Worm (Caenorhabditis elegans) whole organism, dauer: ENCODE measurements around the gene hst-3.1.

Experiments used
- unc-62 ChIP-seq: sonication (generic microtip); optimal IDR thresholded peaks from 2 replicates; lab custom pipeline; 2017; ENCODE audit warnings: missing biosample characterization, missing genetic modification reagents, missing genetic modification characterization

The hst-3.1 gene

DNA sequence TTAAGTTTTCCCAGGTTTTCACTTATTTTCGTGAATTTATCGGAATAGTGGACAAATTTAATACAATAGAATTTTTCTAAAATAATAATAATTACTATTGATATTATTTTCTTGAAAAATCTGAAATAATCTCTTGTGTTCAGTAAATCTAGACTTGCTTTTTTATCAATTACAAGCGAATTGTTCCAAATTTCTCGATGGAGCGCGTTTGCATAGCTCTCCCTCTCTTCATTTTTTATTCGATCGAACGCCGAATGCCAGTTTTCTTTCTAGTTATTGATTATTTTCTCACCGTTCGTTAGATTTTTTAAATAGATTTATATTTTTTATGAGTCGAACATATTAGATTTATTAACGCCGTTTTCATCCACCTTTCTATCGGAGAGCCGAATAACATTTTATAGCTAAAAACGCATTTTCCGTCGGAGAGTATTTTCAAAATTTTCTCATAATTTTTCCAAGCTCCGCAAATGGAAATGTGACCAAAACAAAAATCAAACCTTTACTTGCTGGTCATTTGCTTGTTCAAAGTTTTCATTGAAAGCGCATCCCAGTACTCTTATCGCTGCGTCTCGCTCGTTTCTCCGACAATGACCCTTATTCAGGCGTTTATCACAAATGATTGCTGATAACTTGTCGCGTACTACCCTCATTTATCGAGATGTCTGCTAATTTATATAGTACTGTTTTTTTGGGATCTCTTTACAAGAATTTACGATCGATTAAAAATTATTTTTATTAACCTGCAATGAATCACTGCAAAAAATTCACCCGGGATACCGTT lies 46.2 kb downstream of the hst-3.1 start:
- TF ChIP-seq unc-62 (GFP tag; lab: Kevin White, UChicago) = no peak

DNA sequence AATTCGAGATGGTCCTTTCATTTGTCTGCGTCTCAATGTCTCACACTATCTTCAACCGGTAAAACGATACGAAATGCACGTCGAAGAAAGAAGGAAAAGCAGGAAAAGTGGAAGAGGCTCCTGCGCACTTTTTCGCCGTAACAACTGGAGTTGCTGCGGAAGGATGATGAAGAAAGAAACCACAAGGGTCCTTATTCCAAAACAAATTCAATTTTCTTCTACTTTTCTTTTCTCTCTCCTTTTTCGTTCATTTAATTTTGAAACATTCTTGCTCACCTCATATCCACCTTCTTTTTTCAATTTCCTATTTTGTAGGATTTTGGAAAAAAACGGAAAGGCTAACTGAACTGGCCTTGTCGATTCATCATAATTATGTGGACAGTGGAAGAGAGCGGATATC lies 48.5 kb downstream of the hst-3.1 start:
- TF ChIP-seq unc-62 (GFP tag; lab: Kevin White, UChicago) = no peak

- TF ChIP-seq unc-62 (GFP tag; lab: Kevin White, UChicago) = no peak
These were observed 50.9 kb downstream of the hst-3.1 start, which contains the start of gene C29H12.6 for ce11 chrII:6118163-6118562. Gene C29H12.6, minus strand, starts transcription at chrII:6118263.

DNA sequence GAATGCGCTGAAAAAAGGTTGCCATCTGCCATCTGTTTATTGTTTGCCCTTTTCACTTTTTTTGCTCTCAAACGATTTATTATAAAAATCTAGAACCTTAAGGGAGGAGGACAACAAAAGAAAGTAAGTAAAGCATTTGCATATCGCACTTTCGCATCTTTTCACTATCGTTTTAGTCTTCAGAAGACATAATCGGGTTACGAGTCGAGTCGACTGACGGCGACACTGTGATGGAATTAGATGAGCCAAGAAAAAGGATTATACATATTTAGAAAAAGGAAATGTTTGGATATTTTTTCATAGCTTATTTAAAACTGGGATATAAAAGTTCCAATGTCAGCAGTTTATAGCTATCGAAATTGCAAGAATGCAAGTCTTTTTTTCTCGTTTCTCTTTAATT lies 52.4 kb downstream of the hst-3.1 start:
- TF ChIP-seq unc-62 (GFP tag; lab: Kevin White, UChicago) = no peak
